Worm (Caenorhabditis elegans) whole organism, mixed stage, embryonic: Measurements from ENCODE around the gene F53C3.6.

Experiments
- M03D4.4 ChIP-seq: sonication (generic microtip); optimal IDR thresholded peaks from 2 replicates; lab custom pipeline; 2017; ENCODE audit warnings: mild to moderate bottlenecking, missing genetic modification characterization, missing compliant biosample characterization
- bed-3 ChIP-seq: fragments of 200-800 bp; sonication (Bioruptor generic); optimal IDR thresholded peaks from 3 replicates; lab custom pipeline; 2018; ENCODE audit warnings: mild to moderate bottlenecking, missing genetic modification characterization, moderate library complexity, missing compliant biosample characterization
- blmp-1 ChIP-seq: fragments of 150-350 bp; optimal IDR thresholded peaks from 2 replicates; lab custom pipeline; 2014; ENCODE audit warnings: missing biosample characterization, missing genetic modification characterization
- ceh-39 ChIP-seq: fragments of 150-350 bp; optimal IDR thresholded peaks from 2 replicates; lab custom pipeline; 2014; ENCODE audit warnings: missing biosample characterization, missing genetic modification characterization
- ceh-43 ChIP-seq: fragments of 200-800 bp; sonication (Bioruptor generic); optimal IDR thresholded peaks from 2 replicates; lab custom pipeline; 2018; ENCODE audit warnings: mild to moderate bottlenecking, missing genetic modification characterization, moderate library complexity, missing compliant biosample characterization
- ceh-83 ChIP-seq: fragments of 200-800 bp; sonication (Bioruptor generic); optimal IDR thresholded peaks from 2 replicates; lab custom pipeline; 2018; ENCODE audit warnings: mild to moderate bottlenecking, missing genetic modification characterization, missing compliant biosample characterization
- ces-1 ChIP-seq: fragments of 150-350 bp; optimal IDR thresholded peaks from 2 replicates; lab custom pipeline; 2014; ENCODE audit warnings: missing biosample characterization, missing genetic modification reagents, missing genetic modification characterization
- cnd-1 ChIP-seq: fragments of 200-800 bp; sonication (Bioruptor generic); optimal IDR thresholded peaks from 2 replicates; lab custom pipeline; 2018; ENCODE audit warnings: mild to moderate bottlenecking, missing genetic modification characterization, missing compliant biosample characterization
- drap-1 ChIP-seq: fragments of 200-800 bp; sonication (Bioruptor generic); optimal IDR thresholded peaks from 3 replicates; lab custom pipeline; 2018; ENCODE audit warnings: mild to moderate bottlenecking, missing genetic modification characterization, missing compliant biosample characterization
- elt-1 ChIP-seq: sonication (generic microtip); optimal IDR thresholded peaks from 2 replicates; lab custom pipeline; 2017; ENCODE audit warnings: missing genetic modification characterization, mild to moderate bottlenecking, missing compliant biosample characterization, antibody characterized with exemption, moderate library complexity, borderline replicate concordance; ENCODE audit not compliant: insufficient read depth
- elt-3 ChIP-seq: fragments of 150-350 bp; optimal IDR thresholded peaks from 2 replicates; lab custom pipeline; 2014; ENCODE audit warnings: missing biosample characterization, missing genetic modification characterization
- flh-1 ChIP-seq: fragments of 200-800 bp; sonication (Bioruptor generic); optimal IDR thresholded peaks from 2 replicates; lab custom pipeline; 2018; ENCODE audit warnings: mild to moderate bottlenecking, missing genetic modification characterization, moderate library complexity, missing compliant biosample characterization
- ham-2 ChIP-seq: fragments of 200-800 bp; sonication (Bioruptor generic); optimal IDR thresholded peaks from 2 replicates; lab custom pipeline; 2018; ENCODE audit warnings: mild to moderate bottlenecking, missing genetic modification characterization, missing compliant biosample characterization
- hlh-1 ChIP-seq: fragments of 150-350 bp; optimal IDR thresholded peaks from 2 replicates; lab custom pipeline; 2014; ENCODE audit warnings: missing biosample characterization, missing genetic modification reagents, missing genetic modification characterization
- lin-13 ChIP-seq: fragments of 150-350 bp; optimal IDR thresholded peaks from 2 replicates; lab custom pipeline; 2014; ENCODE audit warnings: missing biosample characterization, missing genetic modification characterization
- lin-32 ChIP-seq: fragments of 200-800 bp; sonication (Bioruptor generic); optimal IDR thresholded peaks from 2 replicates; lab custom pipeline; 2018; ENCODE audit warnings: mild to moderate bottlenecking, missing genetic modification characterization, missing compliant biosample characterization
- lsy-2 ChIP-seq: fragments of 150-350 bp; optimal IDR thresholded peaks from 2 replicates; lab custom pipeline; 2014; ENCODE audit warnings: missing biosample characterization, missing genetic modification characterization
- mab-5 ChIP-seq: fragments of 150-350 bp; optimal IDR thresholded peaks from 2 replicates; lab custom pipeline; 2014; ENCODE audit warnings: missing biosample characterization, missing genetic modification characterization
- mls-2 ChIP-seq: sonication (generic microtip); optimal IDR thresholded peaks from 2 replicates; lab custom pipeline; 2016; ENCODE audit warnings: mild to moderate bottlenecking, missing genetic modification characterization, moderate library complexity, missing compliant biosample characterization
- nhr-12 ChIP-seq: fragments of 150-350 bp; optimal IDR thresholded peaks from 2 replicates; lab custom pipeline; 2014; ENCODE audit warnings: missing biosample characterization, missing genetic modification characterization
- nhr-2 ChIP-seq: fragments of 150-350 bp; optimal IDR thresholded peaks from 2 replicates; lab custom pipeline; 2014; ENCODE audit warnings: missing biosample characterization, missing genetic modification characterization
- nhr-237 ChIP-seq: fragments of 150-350 bp; optimal IDR thresholded peaks from 2 replicates; lab custom pipeline; 2014; ENCODE audit warnings: missing biosample characterization, missing genetic modification characterization
- nhr-28 ChIP-seq: fragments of 150-350 bp; optimal IDR thresholded peaks from 2 replicates; lab custom pipeline; 2014; ENCODE audit warnings: missing biosample characterization, missing genetic modification characterization
- nhr-76 ChIP-seq: sonication (generic microtip); optimal IDR thresholded peaks from 2 replicates; lab custom pipeline; 2017; ENCODE audit warnings: missing biosample characterization, missing genetic modification characterization
- pha-4 ChIP-seq: fragments of 150-350 bp; optimal IDR thresholded peaks from 2 replicates; lab custom pipeline; 2018; ENCODE audit warnings: missing biosample characterization, missing genetic modification reagents, missing genetic modification characterization
- sem-2 ChIP-seq: fragments of 200-800 bp; sonication (Bioruptor generic); optimal IDR thresholded peaks from 2 replicates; lab custom pipeline; 2018; ENCODE audit warnings: mild to moderate bottlenecking, missing genetic modification characterization, missing compliant biosample characterization
- snpc-4 ChIP-seq: fragments of 150-350 bp; optimal IDR thresholded peaks from 2 replicates; lab custom pipeline; 2014; ENCODE audit warnings: missing biosample characterization, missing genetic modification characterization
- sptf-1 ChIP-seq: sonication (generic microtip); optimal IDR thresholded peaks from 2 replicates; lab custom pipeline; 2017; ENCODE audit warnings: mild to moderate bottlenecking, missing genetic modification characterization, moderate library complexity, missing compliant biosample characterization
- tbx-8 ChIP-seq: fragments of 200-800 bp; sonication (Bioruptor generic); optimal IDR thresholded peaks from 2 replicates; lab custom pipeline; 2018; ENCODE audit warnings: mild to moderate bottlenecking, missing genetic modification characterization, moderate library complexity, missing compliant biosample characterization
- unc-120 ChIP-seq: sonication (generic microtip); optimal IDR thresholded peaks from 2 replicates; lab custom pipeline; 2017; ENCODE audit warnings: missing genetic modification characterization, missing compliant biosample characterization; ENCODE audit not compliant: poor library complexity, severe bottlenecking
- unc-39 ChIP-seq: fragments of 150-350 bp; optimal IDR thresholded peaks from 2 replicates; lab custom pipeline; 2014; ENCODE audit warnings: missing biosample characterization, missing genetic modification characterization
- unc-62 ChIP-seq: fragments of 150-350 bp; optimal IDR thresholded peaks from 2 replicates; lab custom pipeline; 2014; ENCODE audit warnings: missing biosample characterization, missing genetic modification reagents, missing genetic modification characterization
- zip-8 ChIP-seq: fragments of 150-350 bp; optimal IDR thresholded peaks from 2 replicates; lab custom pipeline; 2014; ENCODE audit warnings: missing biosample characterization, missing genetic modification characterization
- ztf-11 ChIP-seq: fragments of 150-350 bp; optimal IDR thresholded peaks from 2 replicates; lab custom pipeline; 2014; ENCODE audit warnings: missing biosample characterization, missing genetic modification characterization

Gene F53C3.6

ce11 chrII:3908135-3908534, 10.2 kb downstream of the F53C3.6 start:
- TF ChIP-seq ceh-43 (GFP tag; lab: Kevin White, UChicago) (no peak), lin-13 (tag; lab: Kevin White, UChicago) (no peak), lin-32 (no peak), nhr-237 (tag; lab: Kevin White, UChicago) (no peak), nhr-12 (tag; lab: Kevin White, UChicago) (no peak), nhr-2 (no peak), nhr-76 (no peak), tbx-8 (GFP tag; lab: Kevin White, UChicago) (no peak), elt-1 (tag; lab: Kevin White, UChicago) (no peak), bed-3 (GFP tag; lab: Kevin White, UChicago) (no peak), ham-2 (GFP tag; lab: Kevin White, UChicago) (no peak), mls-2 (tag; lab: Kevin White, UChicago) (no peak), cnd-1 (tag; lab: Kevin White, UChicago) (no peak), snpc-4 (tag; lab: Kevin White, UChicago) (no peak)

- TF ChIP-seq blmp-1 (tag; lab: Kevin White, UChicago) = no peak
- TF ChIP-seq sem-2 (GFP tag; lab: Kevin White, UChicago) = no peak
- no peak for TF ChIP-seq ceh-39
- no peak for TF ChIP-seq mab-5
- TF ChIP-seq ham-2 (GFP tag; lab: Kevin White, UChicago) = no peak
- TF ChIP-seq nhr-237 (tag; lab: Kevin White, UChicago) = no peak
- no peak for TF ChIP-seq bed-3 (GFP tag; lab: Kevin White, UChicago)
- no peak for TF ChIP-seq zip-8 (tag; lab: Kevin White, UChicago)
- no peak for TF ChIP-seq ces-1 (GFP tag; lab: Kevin White, UChicago)
- TF ChIP-seq M03D4.4 = no peak
- no peak for TF ChIP-seq nhr-28 (tag; lab: Kevin White, UChicago)
- no peak for TF ChIP-seq snpc-4 (tag; lab: Kevin White, UChicago)
- TF ChIP-seq ceh-43 (GFP tag; lab: Kevin White, UChicago) = no peak
- no peak for TF ChIP-seq pha-4 (tag; lab: Kevin White, UChicago)
- TF ChIP-seq elt-1 (tag; lab: Kevin White, UChicago) = no peak
- no peak for TF ChIP-seq lsy-2 (tag; lab: Kevin White, UChicago)
- TF ChIP-seq hlh-1 = no peak
- TF ChIP-seq ceh-83 (GFP tag; lab: Kevin White, UChicago) = no peak
- no peak for TF ChIP-seq mls-2 (tag; lab: Kevin White, UChicago)
Measured at ce11 chrII:3909301-3909700, 11.4 kb downstream of the F53C3.6 start.

ce11 chrII:3910737-3911136, 12.8 kb downstream of the F53C3.6 start, which contains the start of gene bcmo-2:
bcmo-2 (minus strand) TSS chrII:3910837.
- TF ChIP-seq mab-5 (no peak), sem-2 (GFP tag; lab: Kevin White, UChicago) (no peak), ceh-39 (no peak), ces-1 (GFP tag; lab: Kevin White, UChicago) (no peak), lin-13 (tag; lab: Kevin White, UChicago) (no peak), nhr-2 (no peak), unc-62 (GFP tag; lab: Kevin White, UChicago) (no peak), sptf-1 (no peak), elt-3 (tag; lab: Kevin White, UChicago) (no peak), lin-32 (no peak), bed-3 (GFP tag; lab: Kevin White, UChicago) (no peak), elt-1 (tag; lab: Kevin White, UChicago) (no peak)

ce11 chrII:3911284-3911683, 13.3 kb downstream of the F53C3.6 start:
- no peak for TF ChIP-seq unc-120 (tag; lab: Kevin White, UChicago)
- no peak for TF ChIP-seq elt-3 (tag; lab: Kevin White, UChicago)
- TF ChIP-seq drap-1 = no peak
- no peak for TF ChIP-seq cnd-1 (tag; lab: Kevin White, UChicago)
- no peak for TF ChIP-seq pha-4 (tag; lab: Kevin White, UChicago)
- TF ChIP-seq tbx-8 (GFP tag; lab: Kevin White, UChicago) = no peak
- no peak for TF ChIP-seq sem-2 (GFP tag; lab: Kevin White, UChicago)
- TF ChIP-seq lsy-2 (tag; lab: Kevin White, UChicago) = no peak
- TF ChIP-seq, all 35 proteins: peak for 0

DNA sequence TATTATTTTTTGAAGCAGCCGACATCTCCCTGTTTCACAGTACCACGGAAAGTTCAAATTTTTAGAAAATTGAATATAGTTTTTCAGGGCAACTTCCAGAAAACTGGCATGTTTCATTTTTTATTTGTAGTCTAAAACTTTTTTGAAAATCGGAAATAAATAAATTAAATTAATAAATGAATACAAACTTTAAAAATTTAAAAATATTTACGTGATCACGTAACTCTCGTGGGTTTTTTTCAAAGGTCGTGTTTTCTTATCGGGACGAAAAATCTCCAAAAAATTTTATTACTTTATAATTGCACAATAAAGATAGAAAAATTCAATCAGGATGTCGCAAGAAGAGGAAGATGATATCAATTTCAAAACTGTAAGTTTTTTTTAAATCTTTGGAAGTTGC, 13.8 kb downstream of the F53C3.6 start, which contains the start of gene F53C3.1:
TSS of gene F53C3.1 (plus strand) at position 301 of the 400 bp plus-strand sequence.
- TF ChIP-seq nhr-2 (no peak), unc-39 (tag; lab: Kevin White, UChicago) (no peak), nhr-76 (no peak), hlh-1 (no peak), ham-2 (GFP tag; lab: Kevin White, UChicago) (no peak), nhr-237 (tag; lab: Kevin White, UChicago) (no peak), sptf-1 (no peak), sem-2 (GFP tag; lab: Kevin White, UChicago) (no peak), zip-8 (tag; lab: Kevin White, UChicago) (no peak), pha-4 (tag; lab: Kevin White, UChicago) (no peak), ztf-11 (tag; lab: Kevin White, UChicago) (no peak), cnd-1 (tag; lab: Kevin White, UChicago) (no peak), ceh-39 (no peak), flh-1 (GFP tag; lab: Kevin White, UChicago) (no peak), unc-62 (GFP tag; lab: Kevin White, UChicago) (no peak), blmp-1 (tag; lab: Kevin White, UChicago) (no peak), snpc-4 (tag; lab: Kevin White, UChicago) (no peak), lin-13 (tag; lab: Kevin White, UChicago) (no peak), lsy-2 (tag; lab: Kevin White, UChicago) (no peak)
